Worm (Caenorhabditis elegans): ENCODE results near the gene Y53G8AR.6.

DNA sequence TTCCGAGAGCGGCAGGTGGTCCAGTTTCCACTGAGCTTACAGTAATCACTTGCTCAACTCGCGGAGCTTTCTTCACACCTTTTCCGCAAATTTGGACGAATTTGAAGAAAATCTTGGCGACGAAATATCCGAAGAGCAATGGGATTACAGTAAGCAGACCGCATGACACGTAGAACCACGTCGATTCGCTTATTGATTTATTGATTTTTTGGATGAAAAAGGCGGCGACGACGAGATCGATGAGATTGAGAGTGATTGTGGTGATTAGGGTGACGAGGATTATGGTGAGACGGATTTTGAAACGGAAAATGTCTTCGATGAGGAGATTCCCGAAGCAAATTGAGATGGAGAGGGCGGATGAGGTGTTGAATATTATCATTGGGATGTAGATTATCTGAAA, 30.8 kb upstream of the Y53G8AR.6 start:
- TF ChIP-seq cog-1 (tag; optimal IDR thresholded peaks at IDR 0.05): no peak
- TF ChIP-seq tab-1 (GFP tag; IDR thresholded peaks at IDR 0.05): no peak
- TF ChIP-seq flt-1 (GFP tag; IDR thresholded peaks at IDR 0.05): no peak
- TF ChIP-seq ref-1 (GFP tag; conservative IDR thresholded peaks at IDR 0.05): no peak
- TF ChIP-seq ztf-29 (GFP tag; IDR thresholded peaks at IDR 0.05): no peak
